Fruit fly (Drosophila melanogaster) whole organism, embryonic: Measurements from ENCODE around the gene spd-2.
A peak's percentile ranks its signal among the peaks of the same experiment; 100 is the strongest.

Experiments used
- Antp ChIP-seq: fragments of 200-800 bp; sonication (Bioruptor generic); optimal IDR thresholded peaks from 3 replicates; lab custom pipeline; 2016; ENCODE audit warnings: missing biosample characterization, missing genetic modification characterization
- Bdp1 ChIP-seq: fragments of 200-800 bp; sonication (Bioruptor generic); optimal IDR thresholded peaks from 3 replicates; lab custom pipeline; 2016; ENCODE audit warnings: missing biosample characterization, missing genetic modification characterization
- BtbVII ChIP-seq: fragments of 200-800 bp; sonication (Bioruptor generic); optimal IDR thresholded peaks from 3 replicates; lab custom pipeline; 2017; ENCODE audit warnings: missing biosample characterization, mild to moderate bottlenecking, missing genetic modification characterization
- CG11085 ChIP-seq: fragments of 200-800 bp; sonication (Bioruptor generic); IDR thresholded peaks from 2 replicates; pipeline ENCODE4 v1.3.6; 2022; ENCODE audit warnings: missing biosample characterization, missing genetic modification characterization
- CG11247 ChIP-seq: fragments of 200-800 bp; sonication (Bioruptor generic); IDR thresholded peaks from 2 replicates; pipeline ENCODE4 v1.3.6; 2022; ENCODE audit warnings: missing biosample characterization, missing genetic modification characterization
- CG11695 ChIP-seq: fragments of 200-800 bp; sonication (Bioruptor generic); IDR thresholded peaks from 3 replicates; pipeline ENCODE4 v1.3.6; 2022; ENCODE audit warnings: missing biosample characterization, missing genetic modification characterization
- CG12769 ChIP-seq: fragments of 200-800 bp; sonication (Bioruptor generic); optimal IDR thresholded peaks from 2 replicates; lab custom pipeline; 2019; ENCODE audit warnings: missing biosample characterization, mild to moderate bottlenecking, missing genetic modification characterization, moderate library complexity
- CG14710 ChIP-seq: fragments of 200-800 bp; sonication (Bioruptor generic); optimal IDR thresholded peaks from 3 replicates; lab custom pipeline; 2019; ENCODE audit warnings: missing biosample characterization, mild to moderate bottlenecking, missing genetic modification characterization, moderate library complexity
- CG18262 ChIP-seq: fragments of 200-800 bp; optimal IDR thresholded peaks from 3 replicates; lab custom pipeline; 2019; ENCODE audit warnings: missing biosample characterization, mild to moderate bottlenecking, missing genetic modification characterization, moderate library complexity
- CG2202 ChIP-seq: fragments of 200-800 bp; sonication (Bioruptor generic); optimal IDR thresholded peaks from 2 replicates; lab custom pipeline; 2018; ENCODE audit warnings: missing biosample characterization, mild to moderate bottlenecking, missing genetic modification characterization
- CG2678 ChIP-seq: fragments of 200-800 bp; sonication (Bioruptor generic); optimal IDR thresholded peaks from 3 replicates; lab custom pipeline; 2019; ENCODE audit warnings: missing biosample characterization, mild to moderate bottlenecking, missing genetic modification characterization, moderate library complexity
- CG34224 ChIP-seq: fragments of 200-800 bp; sonication (Bioruptor generic); IDR thresholded peaks from 3 replicates; pipeline ENCODE4 v1.3.6; 2022; ENCODE audit warnings: missing biosample characterization, missing genetic modification characterization; ENCODE audit not compliant: partially characterized antibody
- CG3995 ChIP-seq: fragments of 200-800 bp; sonication (Bioruptor generic); optimal IDR thresholded peaks from 3 replicates; lab custom pipeline; 2016; ENCODE audit warnings: missing biosample characterization, missing genetic modification characterization
- CG7928 ChIP-seq: fragments of 200-800 bp; sonication (Bioruptor generic); optimal IDR thresholded peaks from 2 replicates; lab custom pipeline; 2017; ENCODE audit warnings: missing biosample characterization, mild to moderate bottlenecking, missing genetic modification characterization
- CG9437 ChIP-seq: fragments of 200-800 bp; sonication (Bioruptor generic); optimal IDR thresholded peaks from 2 replicates; lab custom pipeline; 2018; ENCODE audit warnings: missing biosample characterization, mild to moderate bottlenecking, missing genetic modification characterization
- CG9609 ChIP-seq: fragments of 200-800 bp; sonication (Bioruptor generic); optimal IDR thresholded peaks from 3 replicates; lab custom pipeline; 2016; ENCODE audit warnings: missing biosample characterization, missing genetic modification characterization
- CG9727 ChIP-seq: fragments of 200-800 bp; sonication (Bioruptor generic); optimal IDR thresholded peaks from 3 replicates; lab custom pipeline; 2017; ENCODE audit warnings: missing biosample characterization, mild to moderate bottlenecking, missing genetic modification characterization
- CG9797 ChIP-seq: fragments of 200-800 bp; sonication (Bioruptor generic); optimal IDR thresholded peaks from 3 replicates; lab custom pipeline; 2018; ENCODE audit warnings: missing biosample characterization, mild to moderate bottlenecking, missing genetic modification characterization
- Dll ChIP-seq: fragments of 200-800 bp; sonication (Bioruptor generic); IDR thresholded peaks from 4 replicates; pipeline ENCODE4 v1.3.6; 2022; ENCODE audit warnings: missing biosample characterization, missing genetic modification characterization; ENCODE audit not compliant: partially characterized antibody
- Drgx ChIP-seq: fragments of 200-800 bp; sonication (Bioruptor generic); IDR thresholded peaks from 2 replicates; pipeline ENCODE4 v1.3.6; 2022; ENCODE audit warnings: missing biosample characterization, missing genetic modification characterization
- Fer3 ChIP-seq: fragments of 200-800 bp; sonication (Bioruptor generic); optimal IDR thresholded peaks from 2 replicates; lab custom pipeline; 2018; ENCODE audit warnings: missing biosample characterization, mild to moderate bottlenecking, missing genetic modification characterization, moderate library complexity
- HLH4C ChIP-seq: fragments of 200-800 bp; sonication (Bioruptor generic); IDR thresholded peaks from 3 replicates; pipeline ENCODE4 v1.3.6; 2022; ENCODE audit warnings: missing biosample characterization, missing genetic modification characterization; ENCODE audit not compliant: partially characterized antibody
- Hand ChIP-seq: fragments of 200-800 bp; sonication (Bioruptor generic); optimal IDR thresholded peaks from 2 replicates; lab custom pipeline; 2017; ENCODE audit warnings: mild to moderate bottlenecking, missing biosample characterization, missing genetic modification reagents, missing genetic modification characterization
- HmgD ChIP-seq: fragments of 200-800 bp; sonication (Bioruptor generic); optimal IDR thresholded peaks from 3 replicates; lab custom pipeline; 2016; ENCODE audit warnings: missing biosample characterization, missing genetic modification characterization
- MESR4 ChIP-seq: fragments of 200-800 bp; sonication (Bioruptor generic); optimal IDR thresholded peaks from 2 replicates; lab custom pipeline; 2018; ENCODE audit warnings: missing biosample characterization, mild to moderate bottlenecking, missing genetic modification characterization, moderate library complexity
- Max ChIP-seq: fragments of 200-800 bp; sonication (Bioruptor generic); optimal IDR thresholded peaks from 2 replicates; lab custom pipeline; 2016; ENCODE audit warnings: missing biosample characterization, mild to moderate bottlenecking, missing genetic modification characterization
- Nf-YB ChIP-seq: fragments of 200-800 bp; sonication (Bioruptor generic); optimal IDR thresholded peaks from 3 replicates; lab custom pipeline; 2019; ENCODE audit warnings: missing biosample characterization, mild to moderate bottlenecking, missing genetic modification characterization, moderate library complexity
- NfI ChIP-seq: fragments of 200-800 bp; sonication (Bioruptor generic); optimal IDR thresholded peaks from 3 replicates; lab custom pipeline; 2018; ENCODE audit warnings: missing biosample characterization, mild to moderate bottlenecking, missing genetic modification characterization, moderate library complexity
- Sox102F ChIP-seq: fragments of 200-800 bp; sonication (Bioruptor generic); optimal IDR thresholded peaks from 2 replicates; lab custom pipeline; 2018; ENCODE audit warnings: missing biosample characterization, mild to moderate bottlenecking, missing genetic modification characterization, moderate library complexity
- Sry-β ChIP-seq: fragments of 200-800 bp; sonication (Bioruptor generic); optimal IDR thresholded peaks from 2 replicates; lab custom pipeline; 2018; ENCODE audit warnings: missing biosample characterization, mild to moderate bottlenecking, missing genetic modification characterization, moderate library complexity
- Ssrp ChIP-seq: fragments of 200-800 bp; sonication (Bioruptor generic); optimal IDR thresholded peaks from 2 replicates; lab custom pipeline; 2018; ENCODE audit warnings: missing biosample characterization, mild to moderate bottlenecking, missing genetic modification characterization, moderate library complexity
- ac ChIP-seq: fragments of 200-800 bp; sonication (Bioruptor generic); optimal IDR thresholded peaks from 3 replicates; lab custom pipeline; 2017; ENCODE audit warnings: missing biosample characterization, mild to moderate bottlenecking, missing genetic modification characterization
- al ChIP-seq: fragments of 200-800 bp; sonication (Bioruptor generic); IDR thresholded peaks from 2 replicates; pipeline ENCODE4 v1.3.6; 2022; ENCODE audit warnings: missing biosample characterization, missing genetic modification characterization
- ara ChIP-seq: fragments of 200-800 bp; sonication (Bioruptor generic); IDR thresholded peaks from 2 replicates; pipeline ENCODE4 v1.3.6; 2022; ENCODE audit warnings: missing biosample characterization, missing genetic modification characterization
- bigmax ChIP-seq: fragments of 200-800 bp; sonication (Bioruptor generic); optimal IDR thresholded peaks from 2 replicates; lab custom pipeline; 2018; ENCODE audit warnings: missing biosample characterization, mild to moderate bottlenecking, missing genetic modification characterization
- chm ChIP-seq: fragments of 200-800 bp; sonication (Bioruptor generic); IDR thresholded peaks from 2 replicates; pipeline ENCODE4 v1.3.6; 2022; ENCODE audit warnings: missing biosample characterization, missing genetic modification characterization
- dimm ChIP-seq: fragments of 200-800 bp; sonication (Bioruptor generic); IDR thresholded peaks from 2 replicates; pipeline ENCODE4 v1.3.6; 2022; ENCODE audit warnings: missing biosample characterization, missing genetic modification characterization
- exex ChIP-seq: fragments of 200-800 bp; sonication (Bioruptor generic); optimal IDR thresholded peaks from 4 replicates; lab custom pipeline; 2018; ENCODE audit warnings: missing biosample characterization, mild to moderate bottlenecking, missing genetic modification characterization, moderate library complexity
- eyg ChIP-seq: fragments of 200-800 bp; sonication (Bioruptor generic); optimal IDR thresholded peaks from 3 replicates; lab custom pipeline; 2016; ENCODE audit warnings: missing biosample characterization, missing genetic modification characterization
- ham ChIP-seq: fragments of 200-800 bp; sonication (Bioruptor generic); IDR thresholded peaks from 2 replicates; pipeline ENCODE4 v1.3.6; 2022; ENCODE audit warnings: missing biosample characterization, missing genetic modification characterization
- insv ChIP-seq, 2 experiments: fragments of 200-800 bp; sonication (Bioruptor generic); optimal IDR thresholded peaks; 3 replicates each; lab custom pipeline; 2016 to 2018; ENCODE audit warnings: missing biosample characterization in 2 of 2, missing genetic modification characterization in 2 of 2
- pros ChIP-seq: fragments of 200-800 bp; sonication (Bioruptor generic); optimal IDR thresholded peaks from 3 replicates; lab custom pipeline; 2019; ENCODE audit warnings: missing biosample characterization, mild to moderate bottlenecking, missing genetic modification characterization, moderate library complexity
- scrt ChIP-seq: fragments of 200-800 bp; sonication (Bioruptor generic); optimal IDR thresholded peaks from 2 replicates; lab custom pipeline; 2018; ENCODE audit warnings: missing biosample characterization, mild to moderate bottlenecking, missing genetic modification characterization, moderate library complexity
- sens-2 ChIP-seq: fragments of 200-800 bp; sonication (Bioruptor generic); IDR thresholded peaks from 2 replicates; pipeline ENCODE4 v1.3.6; 2022; ENCODE audit warnings: missing biosample characterization, missing genetic modification characterization
- shn ChIP-seq: fragments of 200-800 bp; sonication (Bioruptor generic); optimal IDR thresholded peaks from 3 replicates; lab custom pipeline; 2016; ENCODE audit warnings: missing biosample characterization, missing genetic modification characterization
- slou ChIP-seq: fragments of 200-800 bp; sonication (Bioruptor generic); optimal IDR thresholded peaks from 3 replicates; lab custom pipeline; 2016; ENCODE audit warnings: missing biosample characterization, missing genetic modification characterization
- stwl ChIP-seq: fragments of 200-800 bp; sonication (Bioruptor generic); optimal IDR thresholded peaks from 3 replicates; lab custom pipeline; 2018; ENCODE audit warnings: missing biosample characterization, mild to moderate bottlenecking, missing genetic modification characterization, moderate library complexity
- vfl ChIP-seq: fragments of 200-800 bp; sonication (Bioruptor generic); optimal IDR thresholded peaks from 2 replicates; lab custom pipeline; 2016; ENCODE audit warnings: missing biosample characterization, missing genetic modification characterization
- zf30C ChIP-seq: fragments of 200-800 bp; sonication (Bioruptor generic); optimal IDR thresholded peaks from 3 replicates; lab custom pipeline; 2018; ENCODE audit warnings: missing biosample characterization, mild to moderate bottlenecking, missing genetic modification characterization
- zfh1 ChIP-seq: fragments of 200-800 bp; sonication (Bioruptor generic); IDR thresholded peaks from 3 replicates; pipeline ENCODE4 v1.3.6; 2022; ENCODE audit warnings: missing biosample characterization, missing genetic modification characterization

spd-2 gene

DNA sequence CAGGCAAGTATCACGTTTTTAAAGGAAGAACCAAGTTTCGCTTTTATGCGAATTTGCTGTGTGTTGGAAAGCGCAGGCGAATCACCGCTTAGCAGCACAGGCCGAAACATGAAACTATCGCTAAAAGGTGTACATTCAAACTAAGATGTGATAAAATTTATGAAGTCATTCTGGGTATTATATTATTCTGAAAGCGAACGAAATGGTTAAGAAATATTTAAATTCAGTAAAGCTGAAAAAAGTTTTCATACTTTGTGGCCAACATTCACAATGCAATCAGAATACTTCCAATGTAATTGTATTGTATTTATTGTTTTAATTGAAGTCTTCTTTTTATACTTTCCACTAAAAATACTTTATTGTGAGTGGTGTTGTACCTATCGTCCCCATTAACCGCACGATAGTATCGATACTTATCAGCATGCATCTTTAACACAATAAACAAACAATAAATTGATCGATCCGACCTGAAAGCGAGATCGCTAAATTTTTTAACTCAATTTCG lies 13.6 kb downstream of the spd-2 start, which contains the start of gene Smn (continued):
- TF ChIP-seq CG18262 (tag; lab: Kevin White, UChicago) (peak; percentile 36), ac (GFP tag; lab: Kevin White, UChicago) (no peak), CG11085 (GFP tag; lab: Robert Waterston, UW) (no peak), Fer3 (tag; lab: Kevin White, UChicago) (peak; percentile 17), CG12769 (peak; percentile 29), CG9609 (GFP tag; lab: Kevin White, UChicago) (peak; percentile 36), CG11695 (GFP tag; lab: Robert Waterston, UW) (no peak), CG14710 (tag; lab: Kevin White, UChicago) (peak; percentile 68), CG9797 (GFP tag; lab: Kevin White, UChicago) (no peak), Max (GFP tag; lab: Kevin White, UChicago) (peak; percentile 50), pros (GFP tag; lab: Kevin White, UChicago) (no peak), stwl (tag; lab: Kevin White, UChicago) (peak; percentile 69), ham (GFP tag; lab: Robert Waterston, UW) (no peak), Dll (GFP tag; lab: Robert Waterston, UW) (peak; percentile 91), MESR4 (GFP tag; lab: Kevin White, UChicago) (no peak), al (peak; percentile 44; the same call in 1 of the 2 replicates), HLH4C (peak; percentile 81), CG9437 (peak; percentile 18), NfI (GFP tag; lab: Kevin White, UChicago) (no peak), zfh1 (GFP tag; lab: Robert Waterston, UW) (no peak), CG2678 (tag; lab: Kevin White, UChicago) (peak; percentile 59), Sox102F (GFP tag; lab: Kevin White, UChicago) (no peak), slou (GFP tag; lab: Kevin White, UChicago) (no peak), Drgx (GFP tag; lab: Robert Waterston, UW) (peak; percentile 13; the same call in 1 of the 2 replicates), chm (GFP tag; lab: Robert Waterston, UW) (no peak), eyg (GFP tag; lab: Kevin White, UChicago) (no peak), BtbVII (GFP tag; lab: Kevin White, UChicago) (no peak), CG34224 (GFP tag; lab: Robert Waterston, UW) (peak; percentile 81), dimm (no peak), CG3995 (GFP tag; lab: Kevin White, UChicago) (peak; percentile 79), CG2202 (tag; lab: Kevin White, UChicago) (no peak), zf30C (GFP tag; lab: Kevin White, UChicago) (no peak), scrt (GFP tag; lab: Kevin White, UChicago) (no peak), HmgD (peak; percentile 4), shn (peak; percentile 52), CG9727 (GFP tag; lab: Kevin White, UChicago) (peak; percentile 44), Ssrp (no peak), Sry-β (peak; percentile 3), ara (no peak), sens-2 (GFP tag; lab: Robert Waterston, UW) (no peak), CG11247 (GFP tag; lab: Robert Waterston, UW) (no peak), Nf-YB (GFP tag; lab: Kevin White, UChicago) (peak; percentile 7), Hand (GFP tag; lab: Kevin White, UChicago) (no peak), exex (tag; lab: Kevin White, UChicago) (no peak), Bdp1 (GFP tag; lab: Kevin White, UChicago) (peak; percentile 22), Antp (peak; percentile 22), vfl (GFP tag; lab: Kevin White, UChicago) (peak; percentile 15), CG7928 (GFP tag; lab: Kevin White, UChicago) (peak; percentile 26), insv (GFP tag; optimal IDR thresholded peaks at IDR 0.05; lab: Kevin White, UChicago) (no peak), bigmax (GFP tag; lab: Kevin White, UChicago) (no peak)
